Worm (Caenorhabditis elegans) whole organism, early embryonic: ENCODE data around the gene F15D4.6.

Source experiments
- B0310.2 ChIP-seq: sonication (generic microtip); optimal IDR thresholded peaks from 2 replicates; lab custom pipeline; 2016; ENCODE audit warnings: mild to moderate bottlenecking, missing genetic modification characterization, missing compliant biosample characterization
- F13C5.2 ChIP-seq: sonication (generic microtip); optimal IDR thresholded peaks from 2 replicates; lab custom pipeline; 2017; ENCODE audit warnings: mild to moderate bottlenecking, missing genetic modification characterization, inconsistent platforms, missing compliant biosample characterization
- aly-1 ChIP-seq: sonication (generic microtip); optimal IDR thresholded peaks from 2 replicates; lab custom pipeline; 2016; ENCODE audit warnings: missing genetic modification characterization, missing compliant biosample characterization
- ama-1 ChIP-seq: fragments of 150-350 bp; optimal IDR thresholded peaks from 2 replicates; lab custom pipeline; 2014
- ceh-13 ChIP-seq: fragments of 200-800 bp; sonication (Bioruptor generic); optimal IDR thresholded peaks from 2 replicates; lab custom pipeline; 2018; ENCODE audit warnings: mild to moderate bottlenecking, missing genetic modification characterization, missing compliant biosample characterization
- ceh-36 ChIP-seq: sonication (generic microtip); optimal IDR thresholded peaks from 2 replicates; lab custom pipeline; 2016; ENCODE audit warnings: missing genetic modification characterization, inconsistent platforms, missing compliant biosample characterization
- ets-7 ChIP-seq: sonication (generic microtip); optimal IDR thresholded peaks from 2 replicates; lab custom pipeline; 2016; ENCODE audit warnings: missing genotype, missing genetic modification characterization, missing compliant biosample characterization
- flt-1 ChIP-seq: fragments of 200-800 bp; sonication (Bioruptor generic); IDR thresholded peaks from 2 replicates; pipeline ENCODE4 v1.3.6; 2022; ENCODE audit warnings: missing genetic modification characterization, missing compliant biosample characterization
- hmbx-1 ChIP-seq: sonication (generic microtip); optimal IDR thresholded peaks from 2 replicates; lab custom pipeline; 2016; ENCODE audit warnings: mild to moderate bottlenecking, missing genetic modification characterization, missing compliant biosample characterization
- hmg-4 ChIP-seq: fragments of 200-800 bp; sonication (Bioruptor generic); optimal IDR thresholded peaks from 2 replicates; lab custom pipeline; 2018; ENCODE audit warnings: mild to moderate bottlenecking, missing genetic modification characterization, missing compliant biosample characterization
- hnd-1 ChIP-seq: sonication (generic microtip); optimal IDR thresholded peaks from 2 replicates; lab custom pipeline; 2016; ENCODE audit warnings: missing genetic modification characterization, missing compliant biosample characterization
- pes-1 ChIP-seq: fragments of 200-800 bp; sonication (Bioruptor generic); IDR thresholded peaks from 2 replicates; pipeline ENCODE4 v1.3.6; 2022; ENCODE audit warnings: missing genetic modification reagents, missing genetic modification characterization, missing compliant biosample characterization
- scrt-1 ChIP-seq: fragments of 200-800 bp; sonication (Bioruptor generic); IDR thresholded peaks from 2 replicates; pipeline ENCODE4 v1.3.6; 2022; ENCODE audit warnings: missing genetic modification characterization, missing compliant biosample characterization
- sea-1 ChIP-seq: fragments of 200-800 bp; sonication (Bioruptor generic); conservative IDR thresholded peaks from 2 replicates; pipeline ENCODE4 v1.3.6; 2022; ENCODE audit warnings: missing genetic modification characterization, missing compliant biosample characterization
- tbx-11 ChIP-seq: fragments of 200-800 bp; sonication (Bioruptor generic); IDR thresholded peaks from 2 replicates; pipeline ENCODE4 v1.3.6; 2022; ENCODE audit warnings: missing genetic modification characterization, missing compliant biosample characterization
- tbx-37 ChIP-seq: fragments of 200-800 bp; sonication (Bioruptor generic); conservative IDR thresholded peaks from 2 replicates; pipeline ENCODE4 v1.3.6; 2022; ENCODE audit warnings: missing genetic modification reagents, missing genetic modification characterization, missing compliant biosample characterization
- tra-4 ChIP-seq: sonication (generic microtip); optimal IDR thresholded peaks from 2 replicates; lab custom pipeline; 2017; ENCODE audit warnings: missing genetic modification characterization, missing compliant biosample characterization

Gene F15D4.6

DNA sequence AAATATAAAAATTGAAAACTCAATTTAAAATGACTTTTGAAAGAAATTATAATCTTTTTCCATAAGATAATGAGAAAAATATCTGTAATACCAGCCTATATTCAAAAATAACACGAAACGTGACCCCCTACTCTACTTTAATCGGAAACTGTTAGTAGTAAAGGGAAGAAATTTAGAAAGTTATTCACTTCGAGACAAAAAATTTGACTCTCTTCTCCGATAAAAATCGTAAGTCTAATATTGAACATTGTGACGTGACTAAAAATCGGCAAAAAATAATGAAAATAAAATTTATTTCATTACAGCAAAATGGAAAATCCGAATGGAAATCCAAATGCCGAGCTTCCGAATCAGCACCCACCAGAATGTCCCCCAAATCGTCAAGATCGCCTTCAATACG, at the start of gene F15D4.6:
Gene F15D4.6 (plus strand): TSS at position 301 of the 400 bp plus-strand sequence.
- TF ChIP-seq ceh-13 (GFP tag; lab: Kevin White, UChicago) (no peak), hnd-1 (tag; lab: Kevin White, UChicago) (no peak), tbx-37 (GFP tag; lab: Robert Waterston, UW) (no peak), tra-4 (tag; lab: Kevin White, UChicago) (no peak), pes-1 (GFP tag; lab: Robert Waterston, UW) (no peak), hmbx-1 (tag; lab: Kevin White, UChicago) (no peak), scrt-1 (GFP tag; lab: Robert Waterston, UW) (no peak)

DNA sequence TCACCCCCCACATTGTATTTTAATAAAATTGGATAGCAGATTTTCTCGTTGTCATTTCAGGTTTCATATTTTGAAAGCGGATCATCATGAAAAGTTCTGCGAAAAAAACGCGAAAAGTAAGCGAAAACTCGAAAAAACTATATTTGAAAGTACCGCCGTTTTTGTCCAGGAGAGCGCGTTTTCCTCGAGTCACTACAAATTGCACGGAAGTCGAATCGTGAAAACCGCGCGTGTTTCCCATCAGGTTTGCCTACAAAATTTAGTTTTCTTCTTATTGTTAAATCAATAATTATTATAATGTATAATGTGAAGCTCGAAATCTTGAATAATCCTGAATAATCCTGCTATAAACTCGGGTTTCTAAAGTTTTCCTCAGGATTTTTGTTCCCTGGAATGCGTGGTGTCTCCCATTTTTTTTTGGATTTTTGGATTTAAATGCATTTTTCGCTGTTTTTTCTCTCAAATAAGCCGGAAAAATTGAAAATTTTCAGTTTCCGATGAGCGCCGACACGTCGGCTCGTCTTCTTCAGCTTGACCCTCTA, 49.2 kb upstream of the F15D4.6 start, which contains the start of gene btf-1:
Gene btf-1 (plus strand): TSS at position 492 of the 542 bp plus-strand sequence.
- TF ChIP-seq ama-1 (peak; percentile 23), aly-1 (tag; lab: Kevin White, UChicago) (no peak), sea-1 (GFP tag; lab: Robert Waterston, UW) (no peak), hmg-4 (GFP tag; lab: Kevin White, UChicago) (no peak), tra-4 (tag; lab: Kevin White, UChicago) (peak; percentile 32), F13C5.2 (tag; lab: Kevin White, UChicago) (peak; percentile 73), ceh-13 (GFP tag; lab: Kevin White, UChicago) (peak; percentile 24), hnd-1 (tag; lab: Kevin White, UChicago) (no peak), B0310.2 (no peak), flt-1 (GFP tag; lab: Robert Waterston, UW) (no peak), ets-7 (tag; lab: Kevin White, UChicago) (no peak), pes-1 (GFP tag; lab: Robert Waterston, UW) (peak; percentile 41; the same call in 1 of the 2 replicates), hmbx-1 (tag; lab: Kevin White, UChicago) (no peak), ceh-36 (tag; lab: Kevin White, UChicago) (no peak), tbx-37 (GFP tag; lab: Robert Waterston, UW) (no peak), scrt-1 (GFP tag; lab: Robert Waterston, UW) (no peak), tbx-11 (GFP tag; lab: Robert Waterston, UW) (0 out of 2 replicates have a peak, but pooled peaks have one; percentile 18)

DNA sequence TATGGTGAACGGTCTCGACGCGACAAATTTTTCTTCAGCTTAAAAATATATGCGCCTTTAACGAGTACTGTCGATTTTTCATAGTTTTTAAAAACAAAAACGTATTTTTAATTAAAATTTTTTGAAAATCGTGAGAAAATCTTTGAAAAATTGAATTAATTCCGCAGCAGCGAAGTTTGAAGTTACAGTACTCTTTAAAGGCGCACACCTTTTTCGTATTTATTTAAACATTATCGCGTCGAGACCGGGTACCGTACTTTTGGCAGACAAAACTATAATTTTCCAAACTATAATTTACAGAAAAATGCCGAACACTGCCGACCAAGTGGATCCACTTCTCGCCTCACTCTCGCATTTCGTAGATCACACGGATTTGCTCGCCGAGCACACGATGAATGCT, 33.2 kb upstream of the F15D4.6 start, which contains the start of gene F15D4.2:
Gene F15D4.2 (plus strand): TSS at position 301 of the 400 bp plus-strand sequence.
- no peak for TF ChIP-seq tbx-37 (GFP tag; lab: Robert Waterston, UW)
- TF ChIP-seq sea-1 (GFP tag; lab: Robert Waterston, UW) = no peak
- TF ChIP-seq pes-1 (GFP tag; lab: Robert Waterston, UW) = no peak
- no peak for TF ChIP-seq aly-1 (tag; lab: Kevin White, UChicago)

DNA sequence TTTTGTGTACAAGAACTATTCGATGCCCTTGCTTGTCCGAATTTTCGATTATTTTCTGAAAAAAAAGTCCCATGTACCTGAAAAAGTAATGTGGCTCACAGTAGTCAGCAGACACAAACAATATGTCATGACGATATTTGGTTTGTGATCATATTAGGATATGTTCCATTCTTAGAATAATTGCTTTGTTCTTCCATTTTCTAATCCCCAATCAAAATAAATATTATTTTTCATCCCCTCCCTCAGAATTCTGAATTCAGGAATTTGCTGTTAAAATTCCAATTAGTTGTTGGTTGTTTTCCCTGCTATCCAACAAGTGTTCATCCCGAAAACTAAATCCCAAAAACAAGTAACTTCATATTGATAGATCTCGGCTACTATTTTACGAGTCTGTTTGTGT, 29.6 kb upstream of the F15D4.6 start:
- TF ChIP-seq B0310.2 (no peak), aly-1 (tag; lab: Kevin White, UChicago) (no peak), scrt-1 (GFP tag; lab: Robert Waterston, UW) (no peak), hnd-1 (tag; lab: Kevin White, UChicago) (no peak), ama-1 (no peak)

DNA sequence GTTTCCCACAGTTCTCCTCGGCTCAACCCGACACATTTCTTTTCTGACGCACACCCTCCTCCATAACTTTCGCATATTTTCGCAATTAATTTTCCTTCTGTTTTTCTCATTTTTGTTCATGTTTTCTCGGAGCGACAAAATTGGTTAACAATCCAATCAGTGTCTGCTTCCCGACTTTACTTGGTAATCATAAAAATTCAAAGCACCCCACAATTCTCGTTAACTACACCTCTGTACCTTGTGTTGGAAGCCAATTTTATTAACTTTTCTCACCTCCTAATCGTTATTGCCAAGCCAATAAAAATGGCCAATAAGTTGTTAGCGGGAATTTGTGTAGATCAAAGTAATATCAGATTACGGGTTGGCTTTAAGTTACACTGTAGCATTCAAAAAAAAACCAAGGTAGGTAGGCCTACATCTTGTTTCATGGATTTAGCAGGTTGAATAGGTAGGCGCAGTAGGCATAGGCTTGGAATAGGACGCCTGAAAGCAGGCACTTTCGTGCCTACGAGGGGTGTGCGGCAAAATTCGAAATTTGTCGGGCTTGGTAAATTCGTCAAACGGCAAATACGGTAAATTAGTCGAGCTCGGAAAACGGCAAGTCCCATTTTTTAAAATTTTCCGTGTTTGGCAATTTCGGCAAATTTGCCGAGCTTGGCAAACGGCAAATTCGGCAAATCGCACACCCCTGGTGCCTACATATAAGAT, 18.3 kb upstream of the F15D4.6 start:
- TF ChIP-seq hnd-1 (tag; lab: Kevin White, UChicago) (no peak), ceh-13 (GFP tag; lab: Kevin White, UChicago) (no peak), ceh-36 (tag; lab: Kevin White, UChicago) (no peak), tbx-11 (GFP tag; lab: Robert Waterston, UW) (no peak), aly-1 (tag; lab: Kevin White, UChicago) (no peak), B0310.2 (no peak), hmbx-1 (tag; lab: Kevin White, UChicago) (no peak), sea-1 (GFP tag; lab: Robert Waterston, UW) (no peak), hmg-4 (GFP tag; lab: Kevin White, UChicago) (no peak), ama-1 (no peak), F13C5.2 (tag; lab: Kevin White, UChicago) (no peak), tbx-37 (GFP tag; lab: Robert Waterston, UW) (no peak), pes-1 (GFP tag; lab: Robert Waterston, UW) (no peak), tra-4 (tag; lab: Kevin White, UChicago) (no peak), ets-7 (tag; lab: Kevin White, UChicago) (no peak), flt-1 (GFP tag; lab: Robert Waterston, UW) (no peak)

DNA sequence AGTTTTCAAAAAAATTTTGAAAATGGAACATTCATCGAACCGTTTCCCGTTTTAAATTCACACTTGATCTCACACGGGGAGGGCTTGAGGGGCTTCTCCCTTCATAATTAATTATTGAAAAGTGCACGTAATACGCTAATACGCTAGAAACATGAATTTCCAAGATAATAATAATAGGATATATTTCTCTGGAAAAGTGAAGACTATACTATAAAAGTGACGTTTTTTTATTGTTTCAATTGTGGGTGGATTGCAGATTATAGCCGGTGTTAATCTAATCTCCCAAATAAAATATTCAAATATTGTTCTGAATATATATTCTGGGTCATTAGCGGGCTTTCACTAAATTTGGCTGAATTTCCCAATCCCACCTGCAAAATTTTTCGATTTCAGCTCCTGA, 15.3 kb upstream of the F15D4.6 start:
- TF ChIP-seq F13C5.2 (tag; lab: Kevin White, UChicago) (no peak), scrt-1 (GFP tag; lab: Robert Waterston, UW) (no peak), pes-1 (GFP tag; lab: Robert Waterston, UW) (no peak), ceh-13 (GFP tag; lab: Kevin White, UChicago) (no peak), hmbx-1 (tag; lab: Kevin White, UChicago) (no peak), B0310.2 (no peak), hnd-1 (tag; lab: Kevin White, UChicago) (no peak), hmg-4 (GFP tag; lab: Kevin White, UChicago) (no peak), sea-1 (GFP tag; lab: Robert Waterston, UW) (no peak), tbx-11 (GFP tag; lab: Robert Waterston, UW) (no peak), aly-1 (tag; lab: Kevin White, UChicago) (no peak), tra-4 (tag; lab: Kevin White, UChicago) (no peak), ets-7 (tag; lab: Kevin White, UChicago) (no peak), ceh-36 (tag; lab: Kevin White, UChicago) (no peak), tbx-37 (GFP tag; lab: Robert Waterston, UW) (no peak), flt-1 (GFP tag; lab: Robert Waterston, UW) (no peak), ama-1 (no peak)
